Fruit fly (Drosophila melanogaster) Kc167 (cell line): ENCODE results near the gene CG9550.

Source experiments
- h ChIP-seq: fragments of >200 bp; optimal IDR thresholded peaks from 3 replicates; lab custom pipeline; 2018; ENCODE audit warnings: missing external identifiers
- insv ChIP-seq: fragments of >200 bp; optimal IDR thresholded peaks from 3 replicates; lab custom pipeline; 2018; ENCODE audit warnings: missing external identifiers
- psq ChIP-seq: fragments of >200 bp; optimal IDR thresholded peaks from 2 replicates; lab custom pipeline; 2017; ENCODE audit warnings: missing external identifiers

DNA sequence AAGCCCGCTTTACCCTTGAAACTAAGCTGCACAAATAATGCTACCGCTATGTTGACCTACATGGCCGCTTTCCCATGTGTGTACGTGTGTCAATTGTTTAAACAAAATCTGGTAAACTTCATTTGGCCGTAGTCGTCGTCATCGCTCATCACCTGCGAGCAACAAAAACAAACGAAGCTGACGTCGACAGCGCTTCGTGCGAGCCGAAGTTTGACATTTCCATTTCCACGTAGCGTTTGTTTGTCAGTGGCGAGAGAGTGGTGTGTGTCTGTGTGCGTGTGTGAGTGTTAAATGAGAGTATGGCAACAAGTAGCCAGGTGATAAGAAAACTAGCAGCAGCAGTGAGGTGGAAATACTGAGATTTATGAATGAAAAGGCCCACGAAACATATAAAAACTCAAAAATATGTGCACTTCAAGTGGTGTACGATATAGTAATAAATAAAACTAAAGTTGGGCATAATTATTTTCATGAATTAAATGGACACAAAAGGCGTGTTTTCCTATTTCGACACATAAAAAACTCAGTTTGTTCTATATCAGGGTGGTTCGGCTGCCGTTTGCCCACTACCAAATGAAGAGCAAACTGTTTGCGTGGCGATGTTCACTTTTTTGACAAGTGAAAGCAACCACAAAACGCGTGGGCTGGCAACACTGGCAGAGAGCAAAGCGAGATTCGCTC lies 17.5 kb upstream of the CG9550 start:
- TF ChIP-seq psq (no peak), h (lab: Kevin White, UChicago) (no peak), insv (lab: Kevin White, UChicago) (no peak)
